Worm (Caenorhabditis elegans): ENCODE measurements around the gene mrp-4.

mrp-4 gene

DNA sequence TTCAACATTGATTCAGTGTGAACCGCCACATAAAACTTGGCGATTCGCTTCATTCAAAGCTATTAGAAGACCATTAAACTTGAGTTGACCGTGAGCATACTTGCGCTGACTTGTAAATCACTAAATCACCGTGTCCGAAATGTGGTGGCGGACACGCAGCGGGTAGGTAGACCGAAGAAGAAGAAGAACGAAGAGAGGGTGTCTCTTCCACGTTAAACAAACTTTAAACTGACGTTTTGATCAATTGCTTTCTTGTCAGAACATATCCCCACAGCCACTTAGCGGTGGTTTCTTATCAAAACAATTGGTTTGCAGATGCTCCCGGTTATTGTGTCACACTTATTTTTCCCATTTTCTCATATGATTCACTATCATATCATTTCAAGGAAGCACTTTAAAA lies 40.5 kb upstream of the mrp-4 start:
- TF ChIP-seq nhr-11 (tag; optimal IDR thresholded peaks at IDR 0.05) (no peak), elt-3 (tag; optimal IDR thresholded peaks at IDR 0.05) (no peak), lin-39 (tag; optimal IDR thresholded peaks at IDR 0.05) (no peak)

DNA sequence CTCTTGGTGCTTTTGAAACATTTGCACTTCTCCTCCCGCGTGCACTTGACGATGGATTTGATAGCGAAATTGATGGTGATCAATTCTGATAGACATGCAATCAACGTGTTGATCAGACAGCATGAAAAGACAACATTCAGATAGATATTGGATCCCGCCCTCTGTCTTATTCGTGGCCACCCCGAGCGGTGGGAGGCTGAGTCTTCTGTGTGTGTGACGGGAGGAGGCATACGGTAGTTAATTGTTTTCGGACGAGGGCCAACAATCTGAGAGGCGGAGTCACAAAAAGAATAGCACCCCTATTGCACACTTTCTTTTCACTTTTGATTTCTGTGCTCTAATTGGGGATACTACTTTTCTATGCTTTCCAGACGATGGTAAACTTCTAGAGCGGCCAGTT lies 38.2 kb upstream of the mrp-4 start:
- TF ChIP-seq ZK546.5 (tag; optimal IDR thresholded peaks at IDR 0.05) (no peak), ama-1 (optimal IDR thresholded peaks at IDR 0.05) (no peak), lsy-2 (tag; optimal IDR thresholded peaks at IDR 0.05) (peak in 1 of 2 experiments; percentile 33), zag-1 (tag; optimal IDR thresholded peaks at IDR 0.05) (no peak), fos-1 (tag; optimal IDR thresholded peaks at IDR 0.05) (no peak)

DNA sequence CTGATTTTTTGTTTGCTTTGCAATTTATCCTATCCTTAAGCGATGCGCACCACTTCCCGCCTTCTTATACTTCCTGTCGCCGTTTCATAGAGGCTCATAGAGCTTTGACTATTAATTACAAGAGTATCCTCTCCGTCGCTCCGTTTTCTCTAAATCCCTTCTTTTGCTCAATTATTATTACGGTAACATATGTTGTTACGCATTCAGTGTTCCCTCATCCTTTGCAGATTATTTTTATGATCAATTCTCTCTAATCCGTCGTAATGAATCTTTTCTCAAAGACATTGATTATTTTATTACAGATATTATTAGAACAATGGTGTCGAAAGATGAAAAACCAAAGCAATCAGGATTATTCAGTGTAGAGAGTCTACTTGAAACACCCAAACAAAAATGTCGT lies 37.1 kb upstream of the mrp-4 start, which contains the start of gene vab-15:
Gene vab-15, plus strand, starts transcription at position 301 of the 400 bp plus-strand sequence.
- TF ChIP-seq nhr-6 (tag; optimal IDR thresholded peaks at IDR 0.05): no peak
- TF ChIP-seq Y55F3AM.14 (GFP tag; optimal IDR thresholded peaks at IDR 0.05): no peak
- no peak for TF ChIP-seq nhr-12 (tag; optimal IDR thresholded peaks at IDR 0.05)
- TF ChIP-seq skn-1 (tag; optimal IDR thresholded peaks at IDR 0.05): no peak
- no peak for TF ChIP-seq nhr-21 (tag; optimal IDR thresholded peaks at IDR 0.05)
- no peak for TF ChIP-seq mab-5 (tag; optimal IDR thresholded peaks at IDR 0.05)
- no peak for TF ChIP-seq zag-1 (tag; optimal IDR thresholded peaks at IDR 0.05)
- TF ChIP-seq nhr-237 (tag; optimal IDR thresholded peaks at IDR 0.05): no peak
- TF ChIP-seq nhr-11 (tag; optimal IDR thresholded peaks at IDR 0.05): no peak
- TF ChIP-seq aly-2 (tag; optimal IDR thresholded peaks at IDR 0.05): no peak
- TF ChIP-seq ceh-16 (tag; optimal IDR thresholded peaks at IDR 0.05): no peak
- TF ChIP-seq elt-3 (tag; optimal IDR thresholded peaks at IDR 0.05): no peak
- no peak for TF ChIP-seq fos-1 (tag; optimal IDR thresholded peaks at IDR 0.05)
- TF ChIP-seq alr-1 (tag; optimal IDR thresholded peaks at IDR 0.05): no peak
- no peak for TF ChIP-seq unc-55 (GFP tag; optimal IDR thresholded peaks at IDR 0.05)
- no peak for TF ChIP-seq F13H6.1 (tag; optimal IDR thresholded peaks at IDR 0.05)
- TF ChIP-seq ama-1 (optimal IDR thresholded peaks at IDR 0.05): no peak
- TF ChIP-seq sem-4 (tag; optimal IDR thresholded peaks at IDR 0.05): no peak
- no peak for TF ChIP-seq ZK546.5 (tag; optimal IDR thresholded peaks at IDR 0.05)
- TF ChIP-seq C34F6.9 (tag; optimal IDR thresholded peaks at IDR 0.05): no peak

DNA sequence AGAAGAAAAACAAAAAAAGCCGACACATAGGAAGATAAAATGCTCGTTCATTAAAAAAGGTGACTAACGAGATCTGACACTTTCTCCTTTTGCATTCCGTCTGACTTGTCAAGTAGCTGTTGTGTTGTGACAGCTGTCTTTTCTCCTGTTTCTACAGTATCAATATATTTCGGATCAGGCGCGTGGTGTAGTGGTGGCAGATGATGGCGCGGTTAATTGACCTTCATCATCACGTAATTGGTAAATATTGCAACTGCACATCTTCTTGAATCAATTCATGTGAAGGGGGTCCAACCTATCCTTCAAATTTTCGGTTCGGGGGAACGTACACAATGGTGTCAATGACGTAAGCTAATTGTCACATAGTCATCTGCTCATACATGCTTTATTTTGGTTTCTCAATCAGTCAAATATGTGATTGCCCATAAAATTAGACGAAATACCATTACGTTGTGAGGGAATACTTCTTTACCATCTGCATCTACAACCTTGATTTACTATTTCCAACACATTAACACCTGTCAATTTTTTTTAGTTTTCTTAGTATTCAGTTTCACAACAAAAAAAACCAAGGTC lies 35.8 kb upstream of the mrp-4 start:
- TF ChIP-seq Y55F3AM.14 (GFP tag; optimal IDR thresholded peaks at IDR 0.05) (no peak), unc-55 (GFP tag; optimal IDR thresholded peaks at IDR 0.05) (no peak), sma-9 (GFP tag; optimal IDR thresholded peaks at IDR 0.05) (no peak), sma-9 (tag; optimal IDR thresholded peaks at IDR 0.05) (no peak), nhr-25 (tag; optimal IDR thresholded peaks at IDR 0.05) (no peak), elt-3 (tag; optimal IDR thresholded peaks at IDR 0.05) (no peak), nhr-23 (tag; optimal IDR thresholded peaks at IDR 0.05) (no peak), nhr-77 (tag; optimal IDR thresholded peaks at IDR 0.05) (no peak), lin-11 (tag; optimal IDR thresholded peaks at IDR 0.05) (no peak), nhr-129 (tag; optimal IDR thresholded peaks at IDR 0.05) (no peak), nhr-237 (tag; optimal IDR thresholded peaks at IDR 0.05) (no peak), snpc-4 (tag; optimal IDR thresholded peaks at IDR 0.05) (no peak), elt-1 (tag; optimal IDR thresholded peaks at IDR 0.05) (no peak), nhr-6 (tag; optimal IDR thresholded peaks at IDR 0.05) (no peak), ama-1 (optimal IDR thresholded peaks at IDR 0.05) (no peak), alr-1 (tag; optimal IDR thresholded peaks at IDR 0.05) (no peak), gmeb-1 (tag; optimal IDR thresholded peaks at IDR 0.05) (no peak), unc-62 (GFP tag; optimal IDR thresholded peaks at IDR 0.05) (no peak)

- TF ChIP-seq lsy-2 (tag; optimal IDR thresholded peaks at IDR 0.05) (no peak), fos-1 (tag; optimal IDR thresholded peaks at IDR 0.05) (peak; percentile 90)
Measured at ce11 chrX:9850258-9850657, 33.8 kb upstream of the mrp-4 start, which contains the start of gene lec-8. lec-8 (plus strand) TSS chrX:9850571.

ce11 chrX:9851745-9852330 lies 32.2 kb upstream of the mrp-4 start, which contains the start of gene lec-7:
lec-7 (plus strand) TSS chrX:9852041.
- TF ChIP-seq lin-11 (tag; optimal IDR thresholded peaks at IDR 0.05) (no peak), egl-27 (tag; optimal IDR thresholded peaks at IDR 0.05) (no peak), nhr-129 (tag; optimal IDR thresholded peaks at IDR 0.05) (peak; percentile 20), fos-1 (tag; optimal IDR thresholded peaks at IDR 0.05) (peak; percentile 66)

All from whole organism, L2 larva.